Worm (Caenorhabditis elegans): ENCODE results near the gene scl-6.

Gene scl-6

DNA sequence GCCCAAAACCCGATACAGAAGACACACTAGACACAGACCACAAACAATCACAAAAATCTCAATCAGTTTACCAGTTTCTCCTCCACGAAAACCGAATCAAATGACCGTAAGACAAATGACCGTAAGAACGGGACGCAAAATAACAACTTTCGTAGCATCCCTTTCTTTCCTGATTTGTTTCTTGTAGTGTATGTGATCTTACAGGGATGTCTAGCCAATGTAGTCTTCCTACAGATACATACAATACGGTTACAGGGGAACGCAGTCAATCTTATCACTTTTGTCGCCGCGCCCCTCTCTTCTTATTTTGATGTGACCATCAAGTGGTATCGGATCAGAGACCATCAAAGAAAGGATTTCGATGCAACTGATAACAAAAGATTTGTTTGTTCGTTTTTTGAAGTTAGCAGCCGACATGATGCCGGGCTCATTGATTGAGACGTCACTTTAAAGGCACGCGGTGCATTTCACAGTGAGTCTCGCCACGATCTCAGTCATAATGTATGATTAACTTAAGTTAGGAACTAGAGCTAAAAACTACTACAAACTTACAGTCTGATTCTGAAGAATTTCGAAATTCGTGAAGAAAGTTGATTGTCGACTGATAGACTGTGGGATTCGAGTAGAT, 7.2 kb downstream of the scl-6 start:
- peak; percentile 33 for TF ChIP-seq blmp-1 (tag; optimal IDR thresholded peaks at IDR 0.05; ENCODE audit: insufficient read depth)
- TF ChIP-seq ztf-4 (tag; optimal IDR thresholded peaks at IDR 0.05) = no peak
- TF ChIP-seq aly-2 (tag; optimal IDR thresholded peaks at IDR 0.05) = no peak
- no peak for TF ChIP-seq unc-55 (GFP tag; optimal IDR thresholded peaks at IDR 0.05)
- no peak for TF ChIP-seq elt-1 (tag; optimal IDR thresholded peaks at IDR 0.05)
- peak; percentile 80 for TF ChIP-seq nhr-129 (tag; optimal IDR thresholded peaks at IDR 0.05)
- TF ChIP-seq mab-5 (tag; optimal IDR thresholded peaks at IDR 0.05) = no peak
- TF ChIP-seq nhr-21 (tag; optimal IDR thresholded peaks at IDR 0.05) = peak; percentile 48
- no peak for TF ChIP-seq skn-1 (tag; optimal IDR thresholded peaks at IDR 0.05)
- TF ChIP-seq mbf-1 (tag; optimal IDR thresholded peaks at IDR 0.05) = no peak
- peak; percentile 57 for TF ChIP-seq sma-3 (GFP tag; optimal IDR thresholded peaks at IDR 0.05)
- no peak for TF ChIP-seq crh-2 (tag; optimal IDR thresholded peaks at IDR 0.05)
- no peak for TF ChIP-seq lin-13 (GFP tag; optimal IDR thresholded peaks at IDR 0.05)
- peak; percentile 78 for TF ChIP-seq sma-9 (GFP tag; optimal IDR thresholded peaks at IDR 0.05)
- no peak for TF ChIP-seq sma-9 (tag; optimal IDR thresholded peaks at IDR 0.05)
- TF ChIP-seq gmeb-1 (tag; optimal IDR thresholded peaks at IDR 0.05) = peak; percentile 6
- TF ChIP-seq fos-1 (tag; optimal IDR thresholded peaks at IDR 0.05) = peak; percentile 30
- peak; percentile 26 for TF ChIP-seq nhr-25 (tag; optimal IDR thresholded peaks at IDR 0.05)
- TF ChIP-seq nhr-23 (tag; optimal IDR thresholded peaks at IDR 0.05) = no peak
- no peak for TF ChIP-seq nhr-237 (tag; optimal IDR thresholded peaks at IDR 0.05)

DNA sequence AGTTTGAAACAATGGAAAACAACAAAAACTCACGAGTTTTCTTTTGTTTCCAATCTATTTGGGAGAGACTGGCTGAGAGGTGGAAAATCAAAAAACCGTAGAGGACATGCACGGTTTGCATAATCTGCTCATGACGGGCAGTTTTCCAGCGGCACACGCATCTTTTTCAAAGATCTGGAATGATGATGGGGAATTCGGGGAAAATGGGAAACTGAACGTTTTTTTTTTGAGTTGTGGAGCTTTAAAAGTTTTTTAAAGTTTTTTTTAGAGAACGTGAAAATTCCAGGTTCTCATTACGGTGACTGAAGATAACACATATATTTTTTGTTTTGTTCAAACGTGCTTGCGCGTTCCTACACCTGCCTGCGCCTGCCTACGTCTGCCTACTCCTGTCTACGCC, 8.1 kb downstream of the scl-6 start, which contains the start of gene C39E9.7:
TSS of gene C39E9.7 (minus strand) at position 101 of the 400 bp plus-strand sequence.
- no peak for TF ChIP-seq F13H6.1 (tag; optimal IDR thresholded peaks at IDR 0.05)
- TF ChIP-seq nhr-6 (tag; optimal IDR thresholded peaks at IDR 0.05) = no peak
- TF ChIP-seq elt-3 (tag; optimal IDR thresholded peaks at IDR 0.05) = no peak
- TF ChIP-seq lin-39 (tag; optimal IDR thresholded peaks at IDR 0.05) = no peak
- TF ChIP-seq sma-3 (GFP tag; optimal IDR thresholded peaks at IDR 0.05) = no peak
- no peak for TF ChIP-seq sma-9 (GFP tag; optimal IDR thresholded peaks at IDR 0.05)
- no peak for TF ChIP-seq sma-9 (tag; optimal IDR thresholded peaks at IDR 0.05)
- TF ChIP-seq crh-2 (tag; optimal IDR thresholded peaks at IDR 0.05) = no peak
- no peak for TF ChIP-seq nhr-237 (tag; optimal IDR thresholded peaks at IDR 0.05)
- no peak for TF ChIP-seq nhr-11 (tag; optimal IDR thresholded peaks at IDR 0.05)
- no peak for TF ChIP-seq nhr-25 (tag; optimal IDR thresholded peaks at IDR 0.05)
- no peak for TF ChIP-seq elt-1 (tag; optimal IDR thresholded peaks at IDR 0.05)
- no peak for TF ChIP-seq gmeb-1 (tag; optimal IDR thresholded peaks at IDR 0.05)
- TF ChIP-seq Y55F3AM.14 (GFP tag; optimal IDR thresholded peaks at IDR 0.05) = no peak
- TF ChIP-seq egl-27 (tag; optimal IDR thresholded peaks at IDR 0.05) = no peak
- no peak for TF ChIP-seq ztf-11 (tag; optimal IDR thresholded peaks at IDR 0.05)
- TF ChIP-seq alr-1 (tag; optimal IDR thresholded peaks at IDR 0.05) = no peak

DNA sequence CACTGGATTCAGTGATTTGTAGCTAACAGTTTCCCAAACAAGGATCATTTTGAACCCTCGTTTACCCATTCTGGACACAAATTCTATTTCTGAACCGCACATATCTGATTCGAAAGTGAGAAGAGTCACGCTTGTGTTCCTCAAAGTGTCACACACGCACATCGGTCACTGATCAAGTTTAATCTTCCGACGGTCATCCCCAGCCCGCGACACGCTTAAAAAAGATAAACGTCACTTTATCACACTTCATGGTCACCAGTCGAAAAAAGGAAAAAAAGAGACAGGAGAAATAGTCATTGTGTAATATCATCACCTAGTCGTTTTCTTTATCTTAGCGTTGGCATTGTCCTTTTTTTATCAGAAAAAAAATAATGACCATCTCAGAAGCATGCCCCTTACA, 9.1 kb downstream of the scl-6 start:
- no peak for TF ChIP-seq nhr-10 (tag; optimal IDR thresholded peaks at IDR 0.05)
- TF ChIP-seq blmp-1 (tag; optimal IDR thresholded peaks at IDR 0.05; ENCODE audit: insufficient read depth) = peak; percentile 72
- TF ChIP-seq sma-3 (GFP tag; optimal IDR thresholded peaks at IDR 0.05) = peak; percentile 49
- TF ChIP-seq nhr-129 (tag; optimal IDR thresholded peaks at IDR 0.05) = peak; percentile 55
- TF ChIP-seq nhr-21 (tag; optimal IDR thresholded peaks at IDR 0.05) = peak; percentile 86
- peak; percentile 87 for TF ChIP-seq sma-9 (GFP tag; optimal IDR thresholded peaks at IDR 0.05)
- no peak for TF ChIP-seq sma-9 (tag; optimal IDR thresholded peaks at IDR 0.05)
- peak; percentile 76 for TF ChIP-seq nhr-25 (tag; optimal IDR thresholded peaks at IDR 0.05)
- no peak for TF ChIP-seq nhr-12 (tag; optimal IDR thresholded peaks at IDR 0.05)
- peak in 1 of 2 experiments; percentile 29 for TF ChIP-seq mdl-1 (tag; optimal IDR thresholded peaks at IDR 0.05)

DNA sequence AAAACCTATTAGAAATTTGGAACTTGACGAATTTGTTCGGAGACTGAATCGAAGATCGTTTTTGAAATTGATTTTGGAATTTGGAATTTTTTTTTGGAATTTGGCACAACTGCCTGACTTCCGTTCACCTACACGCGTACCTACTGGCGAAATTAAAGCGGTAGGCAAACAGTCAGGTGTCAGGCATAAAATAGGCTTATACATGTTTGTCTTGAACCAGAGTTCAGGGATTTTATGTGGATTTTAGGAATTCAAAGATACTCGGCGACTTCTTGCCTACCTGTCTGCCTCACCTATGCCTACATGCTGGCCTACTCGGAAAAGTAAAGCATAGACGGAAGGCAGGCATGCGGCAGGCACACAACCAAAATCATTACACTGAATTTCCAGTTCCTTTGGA, 9.8 kb downstream of the scl-6 start:
- TF ChIP-seq aly-2 (tag; optimal IDR thresholded peaks at IDR 0.05) (no peak), gmeb-1 (tag; optimal IDR thresholded peaks at IDR 0.05) (no peak), fos-1 (tag; optimal IDR thresholded peaks at IDR 0.05) (no peak), nhr-12 (tag; optimal IDR thresholded peaks at IDR 0.05) (no peak), nhr-6 (tag; optimal IDR thresholded peaks at IDR 0.05) (no peak), lin-39 (tag; optimal IDR thresholded peaks at IDR 0.05) (no peak), unc-39 (tag; optimal IDR thresholded peaks at IDR 0.05) (no peak), mbf-1 (tag; optimal IDR thresholded peaks at IDR 0.05) (no peak), mdl-1 (tag; optimal IDR thresholded peaks at IDR 0.05) (no peak), unc-55 (GFP tag; optimal IDR thresholded peaks at IDR 0.05) (no peak), zag-1 (tag; optimal IDR thresholded peaks at IDR 0.05) (no peak), ztf-1 (GFP tag; conservative IDR thresholded peaks at IDR 0.05) (no peak), unc-62 (GFP tag; optimal IDR thresholded peaks at IDR 0.05) (no peak), ama-1 (optimal IDR thresholded peaks at IDR 0.05) (no peak), snpc-4 (tag; optimal IDR thresholded peaks at IDR 0.05) (no peak), R02D3.7 (tag; optimal IDR thresholded peaks at IDR 0.05) (no peak), lsy-2 (tag; optimal IDR thresholded peaks at IDR 0.05) (no peak), Y55F3AM.14 (GFP tag; optimal IDR thresholded peaks at IDR 0.05) (no peak)
